Worm (Caenorhabditis elegans) whole organism, L2 larva: ENCODE results near the gene szy-2.

ENCODE experiments used
- F13H6.1 ChIP-seq: sonication (generic microtip); optimal IDR thresholded peaks from 2 replicates; lab custom pipeline; 2016; ENCODE audit warnings: missing genetic modification characterization, missing compliant biosample characterization
- ZK546.5 ChIP-seq: sonication (generic microtip); optimal IDR thresholded peaks from 2 replicates; lab custom pipeline; 2017; ENCODE audit warnings: missing biosample characterization, missing genetic modification characterization
- ceh-82 ChIP-seq: fragments of 150-350 bp; optimal IDR thresholded peaks from 2 replicates; lab custom pipeline; 2014; ENCODE audit warnings: missing biosample characterization, missing genetic modification characterization
- crh-2 ChIP-seq: sonication (generic microtip); optimal IDR thresholded peaks from 2 replicates; lab custom pipeline; 2017; ENCODE audit warnings: missing biosample characterization, missing genetic modification characterization
- egl-27 ChIP-seq: sonication (generic microtip); optimal IDR thresholded peaks from 3 replicates; lab custom pipeline; 2017; ENCODE audit warnings: missing biosample characterization, missing genetic modification reagents, missing genetic modification characterization
- elt-1 ChIP-seq: fragments of 150-350 bp; optimal IDR thresholded peaks from 2 replicates; lab custom pipeline; 2014; ENCODE audit warnings: missing biosample characterization, missing genetic modification characterization
- fos-1 ChIP-seq: fragments of 150-350 bp; optimal IDR thresholded peaks from 2 replicates; lab custom pipeline; 2014; ENCODE audit warnings: missing biosample characterization, missing genetic modification characterization
- gmeb-1 ChIP-seq: fragments of 150-350 bp; optimal IDR thresholded peaks from 2 replicates; lab custom pipeline; 2014; ENCODE audit warnings: missing biosample characterization, missing genetic modification characterization
- lin-11 ChIP-seq: fragments of 150-350 bp; sonication (generic microtip); optimal IDR thresholded peaks from 2 replicates; lab custom pipeline; 2014; ENCODE audit warnings: missing biosample characterization, missing genetic modification characterization, inconsistent platforms, mixed read lengths
- lin-13 ChIP-seq: fragments of 150-350 bp; optimal IDR thresholded peaks from 2 replicates; lab custom pipeline; 2014; ENCODE audit warnings: missing biosample characterization, missing genetic modification reagents, missing genetic modification characterization
- lin-39 ChIP-seq: fragments of 150-350 bp; optimal IDR thresholded peaks from 2 replicates; lab custom pipeline; 2014; ENCODE audit warnings: missing biosample characterization, missing genetic modification reagents, missing genetic modification characterization
- lsy-2 ChIP-seq, 2 experiments: fragments of 150-350 bp in 1 of 2; sonication (generic microtip) in 1 of 2; optimal IDR thresholded peaks; 2 replicates each; lab custom pipeline; 2014 to 2017; ENCODE audit warnings: missing biosample characterization in 2 of 2, missing genetic modification characterization in 2 of 2
- mab-5 ChIP-seq: fragments of 150-350 bp; optimal IDR thresholded peaks from 2 replicates; lab custom pipeline; 2014; ENCODE audit warnings: missing biosample characterization, missing genetic modification characterization
- mbf-1 ChIP-seq: sonication (generic microtip); optimal IDR thresholded peaks from 2 replicates; lab custom pipeline; 2017; ENCODE audit warnings: missing biosample characterization, missing genetic modification characterization
- nhr-10 ChIP-seq: sonication (generic microtip); optimal IDR thresholded peaks from 2 replicates; lab custom pipeline; 2017; ENCODE audit warnings: missing biosample characterization, missing genetic modification characterization
- nhr-12 ChIP-seq: fragments of 150-350 bp; optimal IDR thresholded peaks from 2 replicates; lab custom pipeline; 2014; ENCODE audit warnings: missing biosample characterization, missing genetic modification characterization
- nhr-129 ChIP-seq: fragments of 150-350 bp; optimal IDR thresholded peaks from 2 replicates; lab custom pipeline; 2014; ENCODE audit warnings: missing biosample characterization, missing genetic modification characterization
- nhr-25 ChIP-seq: fragments of 150-350 bp; sonication (generic microtip); optimal IDR thresholded peaks from 3 replicates; lab custom pipeline; 2014; ENCODE audit warnings: missing biosample characterization, missing genetic modification characterization
- peb-1 ChIP-seq: fragments of 150-350 bp; optimal IDR thresholded peaks from 2 replicates; lab custom pipeline; 2014; ENCODE audit warnings: missing biosample characterization, missing genetic modification characterization
- skn-1 ChIP-seq: sonication (generic microtip); optimal IDR thresholded peaks from 2 replicates; lab custom pipeline; 2017; ENCODE audit warnings: missing biosample characterization, missing genetic modification characterization
- sma-3 ChIP-seq: sonication (generic microtip); optimal IDR thresholded peaks from 2 replicates; lab custom pipeline; 2016; ENCODE audit warnings: missing genetic modification reagents, missing genetic modification characterization, missing compliant biosample characterization
- sma-9 ChIP-seq, 2 experiments: fragments of 150-350 bp in 1 of 2; sonication (generic microtip) in 1 of 2; optimal IDR thresholded peaks; 2 replicates each; lab custom pipeline; 2014 to 2016; ENCODE audit warnings: missing genetic modification characterization in 2 of 2, mild to moderate bottlenecking in 1 of 2, missing biosample characterization in 1 of 2, missing compliant biosample characterization in 1 of 2, missing genetic modification reagents in 1 of 2, moderate library complexity in 1 of 2
- unc-55 ChIP-seq: fragments of 150-350 bp; sonication (generic microtip); optimal IDR thresholded peaks from 3 replicates; lab custom pipeline; 2014; ENCODE audit warnings: missing biosample characterization, missing genetic modification reagents, missing genetic modification characterization
- unc-62 ChIP-seq: fragments of 150-350 bp; optimal IDR thresholded peaks from 2 replicates; lab custom pipeline; 2014; ENCODE audit warnings: missing biosample characterization, missing genetic modification reagents, missing genetic modification characterization
- zag-1 ChIP-seq: fragments of 150-350 bp; optimal IDR thresholded peaks from 2 replicates; lab custom pipeline; 2014; ENCODE audit warnings: missing biosample characterization, missing genetic modification characterization
- ztf-1 ChIP-seq: fragments of 200-800 bp; sonication (Bioruptor generic); conservative IDR thresholded peaks from 2 replicates; pipeline ENCODE4 v1.3.6; 2022; ENCODE audit warnings: missing genetic modification characterization, missing compliant biosample characterization
- ztf-11 ChIP-seq: sonication (generic microtip); optimal IDR thresholded peaks from 2 replicates; lab custom pipeline; 2017; ENCODE audit warnings: missing biosample characterization, missing genetic modification characterization

Gene szy-2

ce11 chrIII:5338787-5339186, 32.3 kb downstream of the szy-2 start:
- TF ChIP-seq nhr-129 (tag; lab: Kevin White, UChicago): no peak
- TF ChIP-seq fos-1 (tag; lab: Kevin White, UChicago): peak; percentile 3
- no peak for TF ChIP-seq lin-11 (tag; lab: Kevin White, UChicago)
- peak; percentile 71 for TF ChIP-seq mab-5
- TF ChIP-seq unc-55 (GFP tag; lab: Kevin White, UChicago): peak; percentile 52

- TF ChIP-seq ZK546.5 (tag; lab: Kevin White, UChicago): no peak
- TF ChIP-seq ceh-82 (tag; lab: Kevin White, UChicago): no peak
- peak; percentile 6 for TF ChIP-seq fos-1 (tag; lab: Kevin White, UChicago)
- TF ChIP-seq ztf-11 (tag; lab: Kevin White, UChicago): no peak
- TF ChIP-seq mbf-1 (tag; lab: Kevin White, UChicago): no peak
- peak; percentile 0 for TF ChIP-seq F13H6.1 (tag; lab: Kevin White, UChicago)
- TF ChIP-seq ztf-1 (GFP tag; lab: Robert Waterston, UW): no peak
- no peak for TF ChIP-seq unc-62 (GFP tag; lab: Kevin White, UChicago)
- TF ChIP-seq unc-55 (GFP tag; lab: Kevin White, UChicago): no peak
- TF ChIP-seq nhr-10 (tag; lab: Kevin White, UChicago): no peak
- no peak for TF ChIP-seq lin-13 (GFP tag; lab: Kevin White, UChicago)
- TF ChIP-seq elt-1 (tag; lab: Kevin White, UChicago): no peak
- peak; percentile 19 for TF ChIP-seq sma-9 (GFP tag; optimal IDR thresholded peaks at IDR 0.05; lab: Kevin White, UChicago)
- no peak for TF ChIP-seq sma-9 (tag; optimal IDR thresholded peaks at IDR 0.05; lab: Kevin White, UChicago)
- TF ChIP-seq nhr-129 (tag; lab: Kevin White, UChicago): peak; percentile 28
- no peak for TF ChIP-seq mab-5
- TF ChIP-seq lsy-2 (tag; optimal IDR thresholded peaks at IDR 0.05; lab: Kevin White, UChicago): no peak
- peak; percentile 32 for TF ChIP-seq crh-2 (tag; lab: Kevin White, UChicago)
Observed at ce11 chrIII:5334517-5335049, 36.5 kb downstream of the szy-2 start.

ce11 chrIII:5329372-5329771, 41.7 kb downstream of the szy-2 start:
- TF ChIP-seq elt-1 (tag; lab: Kevin White, UChicago) (no peak), sma-9 (GFP tag; optimal IDR thresholded peaks at IDR 0.05; lab: Kevin White, UChicago) (no peak), sma-9 (tag; optimal IDR thresholded peaks at IDR 0.05; lab: Kevin White, UChicago) (no peak)

ce11 chrIII:5326323-5326722, 44.8 kb downstream of the szy-2 start, which contains the start of gene sorf-2:
sorf-2 (plus strand) TSS chrIII:5326623.
- TF ChIP-seq ceh-82 (tag; lab: Kevin White, UChicago): no peak
- no peak for TF ChIP-seq lin-39
- TF ChIP-seq ztf-11 (tag; lab: Kevin White, UChicago): no peak
- TF ChIP-seq sma-3: no peak
- TF ChIP-seq gmeb-1 (tag; lab: Kevin White, UChicago): no peak
- TF ChIP-seq egl-27 (tag; lab: Kevin White, UChicago): no peak
- TF ChIP-seq skn-1 (tag; lab: Kevin White, UChicago): no peak
- no peak for TF ChIP-seq fos-1 (tag; lab: Kevin White, UChicago)
- TF ChIP-seq, all 48 proteins: peak for 0

ce11 chrIII:5321661-5322060, 49.4 kb downstream of the szy-2 start, which contains the start of gene F52C9.3:
F52C9.3 (plus strand) TSS chrIII:5321885.
- no peak for TF ChIP-seq nhr-25 (tag; lab: Kevin White, UChicago)
- TF ChIP-seq ztf-11 (tag; lab: Kevin White, UChicago): no peak
- no peak for TF ChIP-seq nhr-10 (tag; lab: Kevin White, UChicago)
- TF ChIP-seq zag-1: no peak
- no peak for TF ChIP-seq unc-55 (GFP tag; lab: Kevin White, UChicago)
- TF ChIP-seq peb-1 (tag; lab: Kevin White, UChicago): no peak
- TF ChIP-seq fos-1 (tag; lab: Kevin White, UChicago): no peak
- TF ChIP-seq nhr-12 (tag; lab: Kevin White, UChicago): no peak
- TF ChIP-seq lin-13 (GFP tag; lab: Kevin White, UChicago): no peak
